Fruit fly (Drosophila melanogaster): Measurements from ENCODE around the gene CG14435.

Gene CG14435

dm6 chrX:6859756-6860412 is 16.2 kb upstream of the CG14435 start (continued):
- TF ChIP-seq CG1832 (GFP tag; optimal IDR thresholded peaks at IDR 0.05) (no peak), CG7928 (GFP tag; optimal IDR thresholded peaks at IDR 0.05) (peak; percentile 20), CG32532 (GFP tag; IDR thresholded peaks at IDR 0.05) (peak; percentile 83), Hr39 (optimal IDR thresholded peaks at IDR 0.05) (no peak), oc (tag; optimal IDR thresholded peaks at IDR 0.05) (no peak), Drgx (GFP tag; IDR thresholded peaks at IDR 0.05) (peak; percentile 44), CG10979 (tag; optimal IDR thresholded peaks at IDR 0.05) (peak; percentile 86), gro (GFP tag; optimal IDR thresholded peaks at IDR 0.05) (peak; percentile 74), tx (GFP tag; optimal IDR thresholded peaks at IDR 0.05) (no peak), CG15601 (tag; optimal IDR thresholded peaks at IDR 0.05) (peak; percentile 30), Camta (GFP tag; optimal IDR thresholded peaks at IDR 0.05) (peak; percentile 80), CG17568 (GFP tag; optimal IDR thresholded peaks at IDR 0.05) (no peak), CG13894 (tag; optimal IDR thresholded peaks at IDR 0.05) (peak; percentile 38), Dfd (GFP tag; optimal IDR thresholded peaks at IDR 0.05) (no peak), Taf1 (GFP tag; IDR thresholded peaks at IDR 0.05) (peak; percentile 59; the same call in 1 of the 2 replicates), p53 (GFP tag; optimal IDR thresholded peaks at IDR 0.05) (no peak), CG4617 (GFP tag; optimal IDR thresholded peaks at IDR 0.05; ENCODE audit: borderline replicate concordance) (no peak), CG33557 (GFP tag; optimal IDR thresholded peaks at IDR 0.05) (no peak), slp2 (GFP tag; optimal IDR thresholded peaks at IDR 0.05) (peak; percentile 89), CG10431 (GFP tag; optimal IDR thresholded peaks at IDR 0.05) (no peak), CG4282 (GFP tag; optimal IDR thresholded peaks at IDR 0.05) (no peak), dmrt11E (tag; optimal IDR thresholded peaks at IDR 0.05) (no peak), slbo (GFP tag; IDR thresholded peaks at IDR 0.05) (peak; percentile 39), CG6765 (GFP tag; optimal IDR thresholded peaks at IDR 0.05) (peak; percentile 59), sisA (GFP tag; IDR thresholded peaks at IDR 0.05) (peak; percentile 85), Lim3 (GFP tag; IDR thresholded peaks at IDR 0.05) (no peak), grn (GFP tag; optimal IDR thresholded peaks at IDR 0.05) (no peak), sqz (GFP tag; optimal IDR thresholded peaks at IDR 0.05) (peak; percentile 12), ftz-f1 (GFP tag; optimal IDR thresholded peaks at IDR 0.05) (peak; percentile 85), CG10209 (GFP tag; optimal IDR thresholded peaks at IDR 0.05) (peak; percentile 85), knrl (GFP tag; IDR thresholded peaks at IDR 0.05; ENCODE audit: partially characterized antibody) (no peak), Bteb2 (GFP tag; optimal IDR thresholded peaks at IDR 0.05) (no peak), CG3281 (GFP tag; optimal IDR thresholded peaks at IDR 0.05) (peak; percentile 91), CG7745 (tag; optimal IDR thresholded peaks at IDR 0.05) (no peak), B-H1 (GFP tag; IDR thresholded peaks at IDR 0.05) (peak; percentile 58), CG1792 (GFP tag; optimal IDR thresholded peaks at IDR 0.05) (peak; percentile 76), CG13624 (GFP tag; optimal IDR thresholded peaks at IDR 0.05) (peak; percentile 73), nerfin-1 (tag; optimal IDR thresholded peaks at IDR 0.05) (peak; percentile 72), CG18262 (tag; optimal IDR thresholded peaks at IDR 0.05) (peak; percentile 91), Sry-δ (GFP tag; optimal IDR thresholded peaks at IDR 0.05) (peak; percentile 39), CG43689 (GFP tag; IDR thresholded peaks at IDR 0.05) (no peak), CG7357 (GFP tag; IDR thresholded peaks at IDR 0.05) (peak; percentile 66; the same call in 2 of the 3 replicates), stwl (tag; optimal IDR thresholded peaks at IDR 0.05) (no peak), hth (optimal IDR thresholded peaks at IDR 0.05) (no peak), cg (GFP tag; optimal IDR thresholded peaks at IDR 0.05) (peak; percentile 43), ro (GFP tag; IDR thresholded peaks at IDR 0.05) (no peak), CG7271 (tag; optimal IDR thresholded peaks at IDR 0.05) (no peak), MTF-1 (GFP tag; optimal IDR thresholded peaks at IDR 0.05; ENCODE audit: borderline replicate concordance) (no peak), fd96Cb (tag; optimal IDR thresholded peaks at IDR 0.05) (peak; percentile 87), CG10274 (GFP tag; optimal IDR thresholded peaks at IDR 0.05) (peak; percentile 100)

Data from whole organism, embryonic.